Worm (Caenorhabditis elegans): ENCODE data around the gene irld-8.
A peak's percentile ranks its signal among the peaks of the same experiment; 100 is the strongest.
"Not testable (repeated sequence)": the region's sequence is repeated elsewhere in the genome, so short reads cannot be mapped to it uniquely, and the experiment has no call there.

Gene irld-8

ce11 chrIV:8103196-8103595 is 12.4 kb upstream of the irld-8 start:
- no peak for TF ChIP-seq W03F9.2 (tag; optimal IDR thresholded peaks at IDR 0.05)
- no peak for TF ChIP-seq dao-5 (tag; optimal IDR thresholded peaks at IDR 0.05)
- no peak for TF ChIP-seq him-1 (tag; optimal IDR thresholded peaks at IDR 0.05)

ce11 chrIV:8105083-8105482 is 10.5 kb upstream of the irld-8 start:
- no peak for TF ChIP-seq him-1 (tag; optimal IDR thresholded peaks at IDR 0.05)
- TF ChIP-seq dao-5 (tag; optimal IDR thresholded peaks at IDR 0.05) = no peak

ce11 chrIV:8107502-8107901 is 8.1 kb upstream of the irld-8 start, which contains the start of gene rabs-5:
TSS of gene rabs-5 (minus strand) at chrIV:8107602.
- TF ChIP-seq W03F9.2 (tag; optimal IDR thresholded peaks at IDR 0.05) = no peak
- no peak for TF ChIP-seq dao-5 (tag; optimal IDR thresholded peaks at IDR 0.05)
- TF ChIP-seq him-1 (tag; optimal IDR thresholded peaks at IDR 0.05) = no peak

- TF ChIP-seq him-1 (tag; optimal IDR thresholded peaks at IDR 0.05) = no peak
- no peak for TF ChIP-seq W03F9.2 (tag; optimal IDR thresholded peaks at IDR 0.05)
- TF ChIP-seq dao-5 (tag; optimal IDR thresholded peaks at IDR 0.05) = no peak
These were observed 3.4 kb upstream of the irld-8 start, which contains the start of gene Y42H9AR.4 for ce11 chrIV:8112187-8112586. TSS of gene Y42H9AR.4 (minus strand) at chrIV:8112218.

- TF ChIP-seq him-1 (tag; optimal IDR thresholded peaks at IDR 0.05) = no peak
- TF ChIP-seq W03F9.2 (tag; optimal IDR thresholded peaks at IDR 0.05) = no peak
- no peak for TF ChIP-seq dao-5 (tag; optimal IDR thresholded peaks at IDR 0.05)
These were observed 2.9 kb upstream of the irld-8 start for ce11 chrIV:8112646-8113045.

- TF ChIP-seq W03F9.2 (tag; optimal IDR thresholded peaks at IDR 0.05) = peak; percentile 61
- TF ChIP-seq him-1 (tag; optimal IDR thresholded peaks at IDR 0.05) = no peak
- TF ChIP-seq dao-5 (tag; optimal IDR thresholded peaks at IDR 0.05) = no peak
These were observed 2.4 kb upstream of the irld-8 start, which contains the start of gene Y42H9AR.1 for ce11 chrIV:8113161-8113560. TSS of gene Y42H9AR.1 (plus strand) at chrIV:8113393.

ce11 chrIV:8114535-8114934 is 1.0 kb upstream of the irld-8 start:
- TF ChIP-seq him-1 (tag; optimal IDR thresholded peaks at IDR 0.05) (no peak), W03F9.2 (tag; optimal IDR thresholded peaks at IDR 0.05) (no peak), dao-5 (tag; optimal IDR thresholded peaks at IDR 0.05) (no peak)

ce11 chrIV:8118790-8119189 is 3.2 kb downstream of the irld-8 start, which contains the start of gene F42G8.8:
TSS of gene F42G8.8 (plus strand) at chrIV:8119090.
- TF ChIP-seq W03F9.2 (tag; optimal IDR thresholded peaks at IDR 0.05) (no peak), him-1 (tag; optimal IDR thresholded peaks at IDR 0.05) (no peak), dao-5 (tag; optimal IDR thresholded peaks at IDR 0.05) (no peak)

- TF ChIP-seq dao-5, W03F9.2, him-1 (tag; optimal IDR thresholded peaks at IDR 0.05): not testable (repeated sequence)
These were observed 6.8 kb downstream of the irld-8 start, which contains the start of gene erp-44.3 for ce11 chrIV:8122349-8122748. TSS of gene erp-44.3 (plus strand) at chrIV:8122649.

- TF ChIP-seq dao-5 (tag; optimal IDR thresholded peaks at IDR 0.05) = no peak
- no peak for TF ChIP-seq W03F9.2 (tag; optimal IDR thresholded peaks at IDR 0.05)
- TF ChIP-seq him-1 (tag; optimal IDR thresholded peaks at IDR 0.05) = no peak
These were observed 11.3 kb downstream of the irld-8 start, which contains the start of gene ceph-41 for ce11 chrIV:8126902-8127301. TSS of gene ceph-41 (plus strand) at chrIV:8127202.

- TF ChIP-seq dao-5 (tag; optimal IDR thresholded peaks at IDR 0.05) (no peak), him-1 (tag; optimal IDR thresholded peaks at IDR 0.05) (no peak), W03F9.2 (tag; optimal IDR thresholded peaks at IDR 0.05) (no peak)
These were observed 11.9 kb downstream of the irld-8 start for ce11 chrIV:8127430-8127829.

- TF ChIP-seq dao-5 (tag; optimal IDR thresholded peaks at IDR 0.05) (no peak), W03F9.2 (tag; optimal IDR thresholded peaks at IDR 0.05) (no peak), him-1 (tag; optimal IDR thresholded peaks at IDR 0.05) (no peak)
These were observed 14.6 kb downstream of the irld-8 start, which contains the start of the genes ndub-11 and moc-3 for ce11 chrIV:8130131-8130611. TSS of gene ndub-11 (minus strand) at chrIV:8130231. TSS of gene moc-3 (plus strand) at chrIV:8130561.

ce11 chrIV:8133536-8133935 is 18.0 kb downstream of the irld-8 start, which contains the start of gene sph-1:
TSS of gene sph-1 (minus strand) at chrIV:8133558.
- peak; percentile 44 for TF ChIP-seq W03F9.2 (tag; optimal IDR thresholded peaks at IDR 0.05)
- no peak for TF ChIP-seq him-1 (tag; optimal IDR thresholded peaks at IDR 0.05)

- no peak for TF ChIP-seq him-1 (tag; optimal IDR thresholded peaks at IDR 0.05)
- peak; percentile 69 for TF ChIP-seq W03F9.2 (tag; optimal IDR thresholded peaks at IDR 0.05)
These were observed 20.5 kb downstream of the irld-8 start, which contains the start of the genes isp-1 and islo-1 for ce11 chrIV:8136005-8136512. TSS of gene isp-1 (minus strand) at chrIV:8136055. TSS of gene islo-1 (plus strand) at chrIV:8136389.

- TF ChIP-seq W03F9.2 (tag; optimal IDR thresholded peaks at IDR 0.05) (no peak), him-1 (tag; optimal IDR thresholded peaks at IDR 0.05) (no peak), dao-5 (tag; optimal IDR thresholded peaks at IDR 0.05) (no peak)
These were observed 21.0 kb downstream of the irld-8 start for ce11 chrIV:8136548-8136947.

Measured in whole organism, L4/young adult.